Worm (Caenorhabditis elegans): ENCODE results near the gene srsx-32.

The srsx-32 gene

DNA sequence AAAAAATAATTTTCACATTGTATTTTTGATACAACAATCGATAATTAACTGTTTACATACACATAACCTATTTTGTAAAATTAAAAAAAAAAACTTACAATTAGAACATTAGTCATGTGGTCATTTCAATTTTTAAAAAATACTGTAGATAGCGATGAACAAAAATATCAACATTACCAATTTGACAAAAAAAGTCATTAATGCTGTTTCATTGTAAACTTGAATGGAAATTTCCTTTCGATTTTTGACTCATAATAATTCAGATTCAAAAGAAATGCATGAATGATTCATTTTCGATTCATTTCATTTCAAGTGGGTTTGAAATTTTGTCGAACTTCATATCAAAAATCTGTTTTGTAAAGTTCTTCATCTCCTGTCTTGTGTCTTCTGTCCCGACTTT, 7.7 kb upstream of the srsx-32 start, which contains the start of gene C33G8.2:
Gene C33G8.2 (plus strand): TSS at position 301 of the 400 bp plus-strand sequence.
- TF ChIP-seq lir-3 (tag; optimal IDR thresholded peaks at IDR 0.05) (no peak), F37D6.2 (tag; optimal IDR thresholded peaks at IDR 0.05) (no peak), zfp-3 (GFP tag; conservative IDR thresholded peaks at IDR 0.05) (no peak), dmd-6 (GFP tag; IDR thresholded peaks at IDR 0.05) (no peak), Y75B8A.6 (GFP tag; IDR thresholded peaks at IDR 0.05) (no peak), mxl-2 (GFP tag; conservative IDR thresholded peaks at IDR 0.05) (no peak), daf-8 (GFP tag; IDR thresholded peaks at IDR 0.05) (no peak), spr-3 (GFP tag; optimal IDR thresholded peaks at IDR 0.05) (no peak), duxl-1 (tag; optimal IDR thresholded peaks at IDR 0.05; ENCODE audit: poor library complexity) (no peak), skn-1 (tag; optimal IDR thresholded peaks at IDR 0.05) (no peak), unc-62 (GFP tag; optimal IDR thresholded peaks at IDR 0.05 in 1 of 2) (no peak), unc-62 (tag; optimal IDR thresholded peaks at IDR 0.05) (no peak), ama-1 (optimal IDR thresholded peaks at IDR 0.05) (no peak), tra-1 (GFP tag; IDR thresholded peaks at IDR 0.05) (no peak)

DNA sequence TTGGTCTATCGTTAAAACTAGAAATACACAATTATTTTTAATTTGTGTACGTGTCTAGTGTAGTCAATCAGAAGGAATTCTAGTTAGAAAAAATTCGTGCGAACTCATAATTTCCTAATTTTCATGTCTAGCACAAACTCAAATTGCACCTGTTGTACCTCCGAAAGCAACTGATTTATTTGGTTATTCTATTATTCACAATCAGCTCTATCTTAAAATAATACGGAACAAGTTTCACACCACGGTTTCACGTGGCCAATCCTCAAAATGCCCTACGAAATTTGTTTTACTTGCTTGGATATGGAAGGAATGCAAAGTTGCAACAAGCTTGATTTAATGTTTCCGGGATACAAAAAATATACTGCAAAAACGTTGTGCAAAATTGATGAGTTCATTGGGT, 4.5 kb upstream of the srsx-32 start, which contains the start of gene srw-127:
Gene srw-127 (plus strand): TSS at position 301 of the 400 bp plus-strand sequence.
- TF ChIP-seq gei-8 (GFP tag; optimal IDR thresholded peaks at IDR 0.05) (no peak), T20F7.1 (GFP tag; optimal IDR thresholded peaks at IDR 0.05) (no peak), sdz-12 (GFP tag; optimal IDR thresholded peaks at IDR 0.05) (no peak), lir-3 (tag; optimal IDR thresholded peaks at IDR 0.05) (no peak), zfp-3 (GFP tag; conservative IDR thresholded peaks at IDR 0.05) (no peak)

DNA sequence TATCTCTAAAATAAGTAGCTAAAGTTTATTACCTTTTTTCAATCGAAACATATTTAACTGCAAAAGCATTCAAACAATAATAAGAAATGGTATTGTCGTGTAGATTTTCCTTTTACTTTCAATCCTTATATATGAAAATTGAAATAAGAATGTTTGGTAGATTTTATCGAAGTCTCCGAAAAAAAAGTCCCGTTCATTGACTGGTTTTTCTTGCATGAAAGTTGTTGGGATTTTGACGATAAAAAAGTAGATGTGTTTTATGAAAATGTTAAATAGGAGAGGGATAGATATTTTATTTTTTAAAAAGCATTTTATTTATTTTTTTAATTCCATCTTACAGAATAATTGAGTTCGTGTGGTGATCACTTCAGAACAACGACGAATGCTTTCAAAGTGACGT, 1.3 kb upstream of the srsx-32 start, which contains the start of gene C33G8.13:
Gene C33G8.13 (minus strand): TSS at position 101 of the 400 bp plus-strand sequence.
- TF ChIP-seq nhr-41 (GFP tag; IDR thresholded peaks at IDR 0.05) (no peak), pqm-1 (tag; optimal IDR thresholded peaks at IDR 0.05) (no peak), ZK337.2 (GFP tag; IDR thresholded peaks at IDR 0.05) (no peak), nhr-42 (GFP tag; IDR thresholded peaks at IDR 0.05) (no peak), lin-1 (GFP tag; IDR thresholded peaks at IDR 0.05) (no peak), fos-1 (tag; optimal IDR thresholded peaks at IDR 0.05) (no peak), mxl-3 (GFP tag; optimal IDR thresholded peaks at IDR 0.05) (no peak)

DNA sequence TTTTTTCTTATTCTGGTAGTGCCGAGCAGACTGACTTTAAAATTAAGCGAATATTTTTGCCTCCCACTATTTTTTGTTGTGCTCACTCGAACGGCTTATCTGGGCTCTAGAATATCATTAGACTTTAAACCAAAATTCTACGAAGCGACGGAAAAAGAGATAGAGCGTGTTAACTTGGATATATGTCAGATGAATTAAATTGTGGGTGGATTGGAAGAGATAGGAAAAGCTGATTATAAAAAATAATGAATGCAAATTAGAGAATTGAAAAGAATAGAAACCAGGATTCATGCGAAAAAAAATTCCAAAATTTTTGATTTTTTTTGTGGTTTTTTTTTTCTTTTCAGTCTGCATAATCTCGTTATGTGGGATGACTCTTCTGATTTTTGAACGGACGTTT, 4.6 kb downstream of the srsx-32 start, which contains the start of gene F20A1.4:
Gene F20A1.4 (minus strand): TSS at position 101 of the 400 bp plus-strand sequence.
- TF ChIP-seq lin-13 (GFP tag; optimal IDR thresholded peaks at IDR 0.05) (no peak), zag-1 (tag; optimal IDR thresholded peaks at IDR 0.05) (no peak), R02D3.7 (tag; optimal IDR thresholded peaks at IDR 0.05) (no peak), tag-97 (GFP tag; IDR thresholded peaks at IDR 0.05) (no peak), ceh-20 (GFP tag; IDR thresholded peaks at IDR 0.05) (no peak)

DNA sequence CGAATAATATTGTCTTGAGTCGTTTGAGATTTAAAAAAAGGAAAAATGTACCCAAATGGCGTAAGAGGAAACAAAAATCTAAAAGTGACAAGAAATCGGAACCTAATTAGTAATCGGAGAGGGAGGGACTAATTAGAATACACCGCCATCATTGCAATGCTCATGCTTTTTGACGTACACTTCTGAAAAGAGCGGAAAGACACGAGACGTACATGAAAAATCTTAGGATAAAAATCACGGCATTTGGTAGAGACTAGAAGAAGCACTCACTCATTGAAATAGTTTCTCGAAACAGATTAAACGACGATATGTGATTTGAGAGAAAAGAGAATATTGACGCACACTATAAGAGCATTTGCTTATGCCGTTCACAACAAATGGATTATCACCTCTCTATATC, 5.8 kb downstream of the srsx-32 start:
- TF ChIP-seq nhr-25 (tag; optimal IDR thresholded peaks at IDR 0.05; ENCODE audit: borderline replicate concordance, insufficient read depth) (no peak), dve-1 (tag; optimal IDR thresholded peaks at IDR 0.05; ENCODE audit: insufficient read depth) (no peak), F10B5.3 (tag; optimal IDR thresholded peaks at IDR 0.05) (no peak), daf-12 (tag; optimal IDR thresholded peaks at IDR 0.05) (no peak), zfp-3 (GFP tag; conservative IDR thresholded peaks at IDR 0.05) (no peak), R02D3.7 (tag; optimal IDR thresholded peaks at IDR 0.05) (no peak), snpc-1.2 (GFP tag; IDR thresholded peaks at IDR 0.05) (no peak), gei-8 (GFP tag; optimal IDR thresholded peaks at IDR 0.05) (no peak), mxl-3 (GFP tag; optimal IDR thresholded peaks at IDR 0.05) (no peak), vab-7 (GFP tag; IDR thresholded peaks at IDR 0.05) (no peak), sdz-12 (GFP tag; optimal IDR thresholded peaks at IDR 0.05) (no peak), F44E2.7 (GFP tag; IDR thresholded peaks at IDR 0.05) (no peak), fkh-10 (GFP tag; optimal IDR thresholded peaks at IDR 0.05) (no peak), nhr-42 (GFP tag; IDR thresholded peaks at IDR 0.05) (no peak), dmd-6 (GFP tag; IDR thresholded peaks at IDR 0.05) (no peak), unc-62 (GFP tag; optimal IDR thresholded peaks at IDR 0.05 in 1 of 2) (no peak), unc-62 (tag; optimal IDR thresholded peaks at IDR 0.05) (no peak), Y5F2A.4 (GFP tag; optimal IDR thresholded peaks at IDR 0.05) (no peak), spr-1 (tag; optimal IDR thresholded peaks at IDR 0.05) (no peak), lin-13 (GFP tag; optimal IDR thresholded peaks at IDR 0.05) (no peak), Y105C5A.15 (GFP tag; IDR thresholded peaks at IDR 0.05) (no peak)
